Fruit fly (Drosophila melanogaster) whole organism, pupa: ENCODE measurements around the gene CG43843.

ENCODE experiments used
- CG10348 ChIP-seq: fragments of 200-800 bp; sonication (Bioruptor generic); IDR thresholded peaks from 2 replicates; pipeline ENCODE4 v1.3.6; 2022; ENCODE audit warnings: missing biosample characterization, missing genetic modification characterization
- CG12605 ChIP-seq: fragments of 200-800 bp; sonication (Bioruptor generic); IDR thresholded peaks from 2 replicates; pipeline ENCODE4 v1.3.6; 2022; ENCODE audit warnings: missing biosample characterization, missing genetic modification characterization
- CG14655 ChIP-seq: fragments of 200-800 bp; sonication (Bioruptor generic); optimal IDR thresholded peaks from 3 replicates; lab custom pipeline; 2017; ENCODE audit warnings: mild to moderate bottlenecking, missing biosample characterization, missing genetic modification reagents, missing genetic modification characterization
- CG17806 ChIP-seq: fragments of 200-800 bp; sonication (Bioruptor generic); optimal IDR thresholded peaks from 2 replicates; lab custom pipeline; 2018; ENCODE audit warnings: missing biosample characterization, mild to moderate bottlenecking, missing genetic modification characterization, moderate library complexity
- CG4496 ChIP-seq: fragments of 200-800 bp; sonication (Bioruptor generic); IDR thresholded peaks from 3 replicates; pipeline ENCODE4 v1.3.6; 2022; ENCODE audit warnings: missing biosample characterization, missing genetic modification characterization
- CG8159 ChIP-seq: fragments of 200-800 bp; sonication (Bioruptor generic); optimal IDR thresholded peaks from 3 replicates; lab custom pipeline; 2018; ENCODE audit warnings: missing biosample characterization, mild to moderate bottlenecking, missing genetic modification characterization, moderate library complexity
- CG8301 ChIP-seq: fragments of 200-800 bp; sonication (Bioruptor generic); optimal IDR thresholded peaks from 2 replicates; lab custom pipeline; 2018; ENCODE audit warnings: missing biosample characterization, mild to moderate bottlenecking, missing genetic modification characterization
- D1 ChIP-seq: fragments of 200-800 bp; sonication (Bioruptor generic); optimal IDR thresholded peaks from 2 replicates; lab custom pipeline; 2018; ENCODE audit warnings: missing biosample characterization, mild to moderate bottlenecking, missing genetic modification characterization, moderate library complexity
- EcR ChIP-seq: fragments of 200-800 bp; sonication (Bioruptor generic); optimal IDR thresholded peaks from 3 replicates; lab custom pipeline; 2019; ENCODE audit warnings: missing biosample characterization, missing genetic modification characterization, mild to moderate bottlenecking, moderate library complexity, missing genetic modification reagents
- Ets98B ChIP-seq: fragments of 200-800 bp; sonication (Bioruptor generic); IDR thresholded peaks from 2 replicates; pipeline ENCODE4 v1.3.6; 2022; ENCODE audit warnings: missing biosample characterization, missing genetic modification characterization
- Pif1A ChIP-seq: fragments of 200-800 bp; sonication (Bioruptor generic); optimal IDR thresholded peaks from 3 replicates; lab custom pipeline; 2016; ENCODE audit warnings: missing biosample characterization, missing genetic modification characterization
- Pif1B ChIP-seq: fragments of 200-800 bp; sonication (Bioruptor generic); optimal IDR thresholded peaks from 3 replicates; lab custom pipeline; 2016; ENCODE audit warnings: missing biosample characterization, missing genetic modification characterization
- gl ChIP-seq: fragments of 200-800 bp; sonication (Bioruptor generic); optimal IDR thresholded peaks from 2 replicates; lab custom pipeline; 2018; ENCODE audit warnings: missing biosample characterization, mild to moderate bottlenecking, missing genetic modification characterization

The CG43843 gene

dm6 chrX:18415115-18415514 is 45.1 kb downstream of the CG43843 start, which contains the start of gene CG15056:
CG15056 (plus strand) TSS chrX:18415415.
- no peak for TF ChIP-seq CG10348 (GFP tag; lab: Robert Waterston, UW)

DNA sequence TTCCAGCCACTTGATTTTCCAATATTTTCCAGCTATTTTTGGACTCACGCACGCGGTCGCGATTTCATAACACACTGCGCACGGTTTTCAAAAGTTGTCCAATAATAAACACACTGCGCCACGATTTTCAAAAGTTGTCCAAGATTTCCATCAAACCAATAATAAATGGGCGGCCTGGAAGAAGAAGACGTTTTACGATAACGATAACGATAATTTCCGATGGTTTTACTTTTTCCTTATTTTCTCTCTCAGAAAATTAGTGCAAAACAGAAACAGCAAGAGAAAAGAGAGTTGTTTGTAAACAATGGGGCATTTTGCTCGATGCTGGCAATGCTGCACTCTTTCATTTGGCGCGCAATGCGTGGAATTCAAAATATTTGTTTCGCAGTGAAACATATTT is 50.3 kb downstream of the CG43843 start, which contains the start of gene Nt5b:
Gene Nt5b (minus strand): TSS at position 207 of the 400 bp plus-strand sequence.
- TF ChIP-seq CG4496 (GFP tag; lab: Robert Waterston, UW) (peak; percentile 13; the same call in 1 of the 3 replicates), CG8159 (tag; lab: Kevin White, UChicago) (no peak), CG12605 (GFP tag; lab: Robert Waterston, UW) (peak; percentile 39; the same call in 1 of the 2 replicates)

DNA sequence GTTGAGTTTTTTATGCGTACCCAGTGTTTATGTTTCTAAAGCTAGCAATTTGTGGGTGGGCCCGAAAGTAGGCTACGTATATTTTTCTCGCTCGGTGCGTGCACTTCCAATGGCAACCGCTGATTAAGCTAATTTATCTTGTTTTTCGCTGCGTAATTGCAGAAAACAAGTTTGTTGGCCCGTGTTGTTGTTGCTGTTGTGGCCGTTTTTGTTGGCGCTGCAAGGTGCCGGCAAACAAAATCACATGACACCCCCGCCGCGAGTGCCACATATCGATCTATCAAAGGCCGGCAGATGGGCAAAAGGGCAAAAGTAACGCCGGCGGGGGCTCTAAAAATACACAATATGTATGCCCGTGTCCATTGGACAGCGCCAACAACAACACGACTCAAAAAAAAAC is 50.8 kb downstream of the CG43843 start:
- TF ChIP-seq CG4496 (GFP tag; lab: Robert Waterston, UW) (no peak), CG12605 (GFP tag; lab: Robert Waterston, UW) (no peak), Pif1A (GFP tag; lab: Kevin White, UChicago) (no peak), CG14655 (GFP tag; lab: Kevin White, UChicago) (no peak), Ets98B (GFP tag; lab: Robert Waterston, UW) (no peak), Pif1B (GFP tag; lab: Kevin White, UChicago) (no peak), CG17806 (tag; lab: Kevin White, UChicago) (no peak), EcR (GFP tag; lab: Kevin White, UChicago) (no peak), D1 (tag; lab: Kevin White, UChicago) (no peak), CG10348 (GFP tag; lab: Robert Waterston, UW) (no peak), CG8301 (tag; lab: Kevin White, UChicago) (no peak), gl (tag; lab: Kevin White, UChicago) (no peak)
